Fruit fly (Drosophila melanogaster) whole organism, pupa: ENCODE results near the gene Mpcp2.

Experiments used
- CG10348 ChIP-seq: fragments of 200-800 bp; sonication (Bioruptor generic); IDR thresholded peaks from 2 replicates; pipeline ENCODE4 v1.3.6; 2022; ENCODE audit warnings: missing biosample characterization, missing genetic modification characterization
- CG14655 ChIP-seq: fragments of 200-800 bp; sonication (Bioruptor generic); optimal IDR thresholded peaks from 3 replicates; lab custom pipeline; 2017; ENCODE audit warnings: mild to moderate bottlenecking, missing biosample characterization, missing genetic modification reagents, missing genetic modification characterization
- CG17806 ChIP-seq: fragments of 200-800 bp; sonication (Bioruptor generic); optimal IDR thresholded peaks from 2 replicates; lab custom pipeline; 2018; ENCODE audit warnings: missing biosample characterization, mild to moderate bottlenecking, missing genetic modification characterization, moderate library complexity
- CG32121 ChIP-seq: fragments of 200-800 bp; sonication (Bioruptor generic); IDR thresholded peaks from 2 replicates; pipeline ENCODE4 v1.3.6; 2022; ENCODE audit warnings: missing biosample characterization, missing genetic modification characterization
- CG34367 ChIP-seq: fragments of 200-800 bp; sonication (Bioruptor generic); optimal IDR thresholded peaks from 2 replicates; lab custom pipeline; 2018; ENCODE audit warnings: missing biosample characterization, mild to moderate bottlenecking, missing genetic modification characterization
- D1 ChIP-seq: fragments of 200-800 bp; sonication (Bioruptor generic); optimal IDR thresholded peaks from 2 replicates; lab custom pipeline; 2018; ENCODE audit warnings: missing biosample characterization, mild to moderate bottlenecking, missing genetic modification characterization, moderate library complexity
- EcR ChIP-seq: fragments of 200-800 bp; sonication (Bioruptor generic); optimal IDR thresholded peaks from 3 replicates; lab custom pipeline; 2019; ENCODE audit warnings: missing biosample characterization, missing genetic modification characterization, mild to moderate bottlenecking, moderate library complexity, missing genetic modification reagents

DNA sequence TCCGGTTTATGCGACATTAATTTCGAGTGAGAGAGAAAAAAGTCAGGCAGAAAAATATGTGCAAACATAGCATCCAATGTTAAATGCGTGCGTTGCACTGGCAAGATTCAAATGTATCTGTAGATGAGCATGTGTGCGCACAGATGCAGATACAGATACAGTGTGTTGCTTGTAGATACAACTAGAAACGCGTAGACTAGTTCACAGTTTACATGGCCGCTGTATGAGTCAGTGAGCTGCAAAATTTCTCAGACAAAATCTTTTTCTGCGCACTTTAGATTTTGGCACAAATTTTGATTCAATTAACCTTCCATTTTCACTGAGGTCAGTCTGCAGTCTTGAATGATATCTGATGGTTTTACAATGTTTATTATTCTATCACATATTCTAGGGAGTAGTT, 18.7 kb downstream of the Mpcp2 start:
- no peak for TF ChIP-seq CG10348 (GFP tag; lab: Robert Waterston, UW)
- no peak for TF ChIP-seq CG14655 (GFP tag; lab: Kevin White, UChicago)
- TF ChIP-seq EcR (GFP tag; lab: Kevin White, UChicago) = peak; percentile 79
- TF ChIP-seq D1 (tag; lab: Kevin White, UChicago) = peak; percentile 7
- TF ChIP-seq CG34367 (tag; lab: Kevin White, UChicago) = no peak
- TF ChIP-seq CG32121 (GFP tag; lab: Robert Waterston, UW) = 0 out of 2 replicates have a peak, but pooled peaks have one; percentile 4
- TF ChIP-seq CG17806 = no peak
